Fruit fly (Drosophila melanogaster) Kc167 (cell line): ENCODE results near the gene CG34427.

Experiments
- Myc ChIP-seq: fragments of >200 bp; optimal IDR thresholded peaks from 2 replicates; lab custom pipeline; 2017; ENCODE audit warnings: missing external identifiers
- Sin3A ChIP-seq: fragments of >200 bp; optimal IDR thresholded peaks from 2 replicates; lab custom pipeline; 2018; ENCODE audit warnings: missing external identifiers
- h ChIP-seq: fragments of >200 bp; optimal IDR thresholded peaks from 3 replicates; lab custom pipeline; 2018; ENCODE audit warnings: missing external identifiers
- insv ChIP-seq: fragments of >200 bp; optimal IDR thresholded peaks from 3 replicates; lab custom pipeline; 2018; ENCODE audit warnings: missing external identifiers
- psq ChIP-seq: fragments of >200 bp; optimal IDR thresholded peaks from 2 replicates; lab custom pipeline; 2017; ENCODE audit warnings: missing external identifiers

DNA sequence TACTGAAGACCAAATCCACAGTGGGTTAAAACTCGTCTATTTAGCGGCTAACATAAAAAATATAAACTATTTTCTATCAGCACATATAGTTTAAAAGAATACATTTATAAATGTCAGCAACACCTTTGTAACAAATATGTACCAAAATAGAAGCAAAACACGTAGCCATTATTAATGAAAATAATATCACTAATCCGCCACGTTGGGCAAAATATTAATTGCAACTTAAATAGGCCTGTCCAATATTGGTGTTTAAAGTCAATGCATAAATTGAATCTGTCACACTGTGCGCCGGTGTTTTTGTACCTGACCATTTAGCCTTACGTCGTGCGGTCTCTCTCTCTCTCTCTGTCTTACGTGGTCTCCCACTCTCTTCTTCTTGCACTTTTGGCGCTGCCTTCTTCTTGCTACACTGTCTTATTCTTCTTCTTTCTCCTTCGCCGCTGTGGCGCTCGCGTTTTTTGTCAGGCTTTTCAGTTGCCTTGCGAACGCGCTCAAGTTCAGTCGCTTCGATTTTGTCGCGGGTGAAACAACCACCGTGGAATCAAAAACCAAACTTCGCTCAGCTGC is 38.5 kb upstream of the CG34427 start:
- TF ChIP-seq Sin3A (lab: Kevin White, UChicago) (no peak), insv (lab: Kevin White, UChicago) (no peak), Myc (lab: Kevin White, UChicago) (no peak), h (lab: Kevin White, UChicago) (no peak), psq (lab: Kevin White, UChicago) (no peak)
